Worm (Caenorhabditis elegans) whole organism, L4 larva: ENCODE data around the gene C44F1.1.

Source experiments
- F10B5.3 ChIP-seq: sonication (generic microtip); optimal IDR thresholded peaks from 2 replicates; lab custom pipeline; 2016; ENCODE audit warnings: mild to moderate bottlenecking, missing genetic modification characterization, missing compliant biosample characterization
- F37D6.2 ChIP-seq: sonication (generic microtip); optimal IDR thresholded peaks from 2 replicates; lab custom pipeline; 2016; ENCODE audit warnings: mild to moderate bottlenecking, missing genetic modification characterization, missing compliant biosample characterization
- R02D3.7 ChIP-seq: fragments of 150-350 bp; sonication (generic microtip); optimal IDR thresholded peaks from 3 replicates; lab custom pipeline; 2014; ENCODE audit warnings: missing biosample characterization, missing genetic modification characterization
- T26A8.4 ChIP-seq: fragments of 200-800 bp; sonication (Bioruptor generic); IDR thresholded peaks from 2 replicates; pipeline ENCODE4 v1.3.6; 2022; ENCODE audit warnings: missing genetic modification characterization, missing compliant biosample characterization
- Y48G9A.11 ChIP-seq: fragments of 200-800 bp; sonication (Bioruptor generic); IDR thresholded peaks from 2 replicates; pipeline ENCODE4 v1.3.6; 2022; ENCODE audit warnings: missing genetic modification reagents, missing genetic modification characterization, missing compliant biosample characterization
- aha-1 ChIP-seq: fragments of 150-350 bp; peaks from one replicate; lab custom pipeline; 2014; ENCODE audit warnings: missing biosample characterization, missing genetic modification characterization
- ama-1 ChIP-seq: fragments of 150-350 bp; optimal IDR thresholded peaks from 2 replicates; lab custom pipeline; 2014; ENCODE audit warnings: inconsistent platforms, mixed read lengths
- attf-4 ChIP-seq: sonication (generic microtip); optimal IDR thresholded peaks from 3 replicates; lab custom pipeline; 2017; ENCODE audit warnings: missing biosample characterization, missing genetic modification characterization
- ceh-20 ChIP-seq: fragments of 200-800 bp; sonication (Bioruptor generic); IDR thresholded peaks from 2 replicates; pipeline ENCODE4 v1.3.6; 2022; ENCODE audit warnings: missing genetic modification reagents, missing genetic modification characterization, missing compliant biosample characterization
- ceh-32 ChIP-seq: sonication (generic microtip); optimal IDR thresholded peaks from 2 replicates; lab custom pipeline; 2016; ENCODE audit warnings: mild to moderate bottlenecking, missing genetic modification characterization, missing compliant biosample characterization; ENCODE audit not compliant: poor library complexity
- ctbp-1 ChIP-seq: fragments of 200-800 bp; sonication (Bioruptor generic); IDR thresholded peaks from 2 replicates; pipeline ENCODE4 v1.3.6; 2022; ENCODE audit warnings: missing genetic modification reagents, missing genetic modification characterization, missing compliant biosample characterization
- daf-19 ChIP-seq: fragments of 200-800 bp; sonication (Bioruptor generic); conservative IDR thresholded peaks from 2 replicates; pipeline ENCODE4 v1.3.6; 2022; ENCODE audit warnings: missing genetic modification characterization, missing compliant biosample characterization
- dmd-8 ChIP-seq: fragments of 200-800 bp; sonication (Bioruptor generic); IDR thresholded peaks from 2 replicates; pipeline ENCODE4 v1.3.6; 2022; ENCODE audit warnings: missing genetic modification characterization, missing compliant biosample characterization
- dpl-1 ChIP-seq: fragments of 150-350 bp; optimal IDR thresholded peaks from 2 replicates; lab custom pipeline; 2014; ENCODE audit warnings: missing biosample characterization, missing genetic modification reagents, missing genetic modification characterization
- dve-1 ChIP-seq: sonication (generic microtip); optimal IDR thresholded peaks from 2 replicates; lab custom pipeline; 2017; ENCODE audit warnings: antibody characterized with exemption, mild to moderate bottlenecking, missing genetic modification characterization, missing compliant biosample characterization; ENCODE audit not compliant: insufficient read depth
- hlh-11 ChIP-seq: fragments of 200-800 bp; sonication (Bioruptor generic); optimal IDR thresholded peaks from 2 replicates; lab custom pipeline; 2018; ENCODE audit warnings: mild to moderate bottlenecking, missing genetic modification characterization, missing compliant biosample characterization
- hlh-30 ChIP-seq: sonication (generic microtip); optimal IDR thresholded peaks from 2 replicates; lab custom pipeline; 2017; ENCODE audit warnings: antibody characterized with exemption, mild to moderate bottlenecking, missing genetic modification characterization, missing compliant biosample characterization; ENCODE audit not compliant: insufficient read depth
- lin-38 ChIP-seq: fragments of 200-800 bp; sonication (Bioruptor generic); IDR thresholded peaks from 2 replicates; pipeline ENCODE4 v1.3.6; 2022; ENCODE audit warnings: missing genetic modification reagents, missing genetic modification characterization, missing compliant biosample characterization
- lir-3 ChIP-seq: sonication (generic microtip); optimal IDR thresholded peaks from 2 replicates; lab custom pipeline; 2016; ENCODE audit warnings: mild to moderate bottlenecking, missing genetic modification characterization, missing compliant biosample characterization
- lsy-2 ChIP-seq, 2 experiments: fragments of 150-350 bp in 1 of 2; sonication (generic microtip) in 1 of 2; optimal IDR thresholded peaks; 2 replicates each; lab custom pipeline; 2014 to 2017; ENCODE audit warnings: missing biosample characterization in 2 of 2, missing genetic modification characterization in 2 of 2
- mes-2 ChIP-seq: sonication (generic microtip); optimal IDR thresholded peaks from 2 replicates; lab custom pipeline; 2016; ENCODE audit warnings: missing genotype, mild to moderate bottlenecking, missing genetic modification characterization, missing compliant biosample characterization; ENCODE audit not compliant: poor library complexity, severe bottlenecking
- mxl-3 ChIP-seq: fragments of 200-800 bp; sonication (Bioruptor generic); optimal IDR thresholded peaks from 2 replicates; lab custom pipeline; 2018; ENCODE audit warnings: mild to moderate bottlenecking, missing genetic modification characterization, missing compliant biosample characterization
- nhr-237 ChIP-seq: sonication (generic microtip); optimal IDR thresholded peaks from 2 replicates; lab custom pipeline; 2017; ENCODE audit warnings: missing biosample characterization, missing genetic modification characterization
- nhr-42 ChIP-seq: fragments of 200-800 bp; sonication (Bioruptor generic); IDR thresholded peaks from 2 replicates; pipeline ENCODE4 v1.3.6; 2022; ENCODE audit warnings: missing genetic modification characterization, missing compliant biosample characterization
- nhr-76 ChIP-seq: fragments of 150-350 bp; optimal IDR thresholded peaks from 2 replicates; lab custom pipeline; 2014; ENCODE audit warnings: missing biosample characterization, missing genetic modification characterization
- pha-4 ChIP-seq, 2 experiments: fragments of 150-350 bp in 1 of 2; fragments of 200-800 bp in 1 of 2; sonication (Bioruptor generic) in 1 of 2; IDR thresholded peaks in 1 of 2; optimal IDR thresholded peaks in 1 of 2; 2 replicates each; pipeline versions ENCODE4 v1.3.6 to Lab custom; 2014 to 2022; ENCODE audit warnings: missing genetic modification characterization in 2 of 2, missing genetic modification reagents in 2 of 2, missing biosample characterization in 1 of 2, missing compliant biosample characterization in 1 of 2
- pqm-1 ChIP-seq: sonication (generic microtip); optimal IDR thresholded peaks from 2 replicates; lab custom pipeline; 2017; ENCODE audit warnings: missing biosample characterization, missing genetic modification characterization
- set-16 ChIP-seq: fragments of 200-800 bp; sonication (Bioruptor generic); IDR thresholded peaks from 2 replicates; pipeline ENCODE4 v1.3.6; 2022; ENCODE audit warnings: missing genetic modification reagents, missing genetic modification characterization, missing compliant biosample characterization
- snpc-4 ChIP-seq: fragments of 150-350 bp; optimal IDR thresholded peaks from 2 replicates; lab custom pipeline; 2014; ENCODE audit warnings: missing biosample characterization, missing genetic modification characterization
- unc-62 ChIP-seq, 3 experiments: fragments of 150-350 bp in 1 of 3; sonication (generic microtip); optimal IDR thresholded peaks in 2 of 3; peaks in 1 of 3; 1 replicate in 1 of 3; 2 replicates in 2 of 3; lab custom pipeline; 2014 to 2017; ENCODE audit warnings: missing biosample characterization in 3 of 3, missing genetic modification characterization in 3 of 3, missing genetic modification reagents in 3 of 3, missing genotype in 1 of 3
- vab-7 ChIP-seq: fragments of 200-800 bp; sonication (Bioruptor generic); IDR thresholded peaks from 2 replicates; pipeline ENCODE4 v1.3.6; 2022; ENCODE audit warnings: missing genetic modification reagents, missing genetic modification characterization, missing compliant biosample characterization
- zfp-2 ChIP-seq: sonication (generic microtip); optimal IDR thresholded peaks from 2 replicates; lab custom pipeline; 2016; ENCODE audit warnings: mild to moderate bottlenecking, missing genetic modification characterization, missing compliant biosample characterization

Gene C44F1.1

DNA sequence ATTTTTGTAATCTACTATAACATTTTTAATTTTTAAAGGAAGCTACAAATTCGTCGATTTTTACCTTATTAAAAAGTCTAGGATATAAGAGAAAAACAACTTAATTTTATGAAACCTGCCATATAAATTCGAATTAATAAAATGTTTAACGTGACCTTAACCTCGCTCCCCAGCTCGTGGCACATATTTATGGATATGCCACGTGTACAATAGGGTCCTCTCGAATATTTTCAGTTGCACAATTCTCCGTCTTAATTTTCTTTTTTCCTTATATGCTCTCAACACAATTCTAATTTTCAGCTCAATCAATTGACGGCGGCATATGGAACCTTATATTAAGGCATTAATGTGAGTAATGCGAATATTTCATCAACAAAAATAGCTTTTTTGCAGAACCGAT, 29.1 kb downstream of the C44F1.1 start, which contains the start of gene F34D10.4:
Gene F34D10.4, plus strand, starts transcription at position 301 of the 400 bp plus-strand sequence.
- TF ChIP-seq zfp-2 = no peak
- no peak for TF ChIP-seq hlh-30 (tag; lab: Kevin White, UChicago)
- TF ChIP-seq mxl-3 (GFP tag; lab: Kevin White, UChicago) = no peak
- TF ChIP-seq daf-19 (GFP tag; lab: Robert Waterston, UW) = no peak
- no peak for TF ChIP-seq attf-4 (tag; lab: Kevin White, UChicago)
- no peak for TF ChIP-seq Y48G9A.11 (GFP tag; lab: Robert Waterston, UW)

DNA sequence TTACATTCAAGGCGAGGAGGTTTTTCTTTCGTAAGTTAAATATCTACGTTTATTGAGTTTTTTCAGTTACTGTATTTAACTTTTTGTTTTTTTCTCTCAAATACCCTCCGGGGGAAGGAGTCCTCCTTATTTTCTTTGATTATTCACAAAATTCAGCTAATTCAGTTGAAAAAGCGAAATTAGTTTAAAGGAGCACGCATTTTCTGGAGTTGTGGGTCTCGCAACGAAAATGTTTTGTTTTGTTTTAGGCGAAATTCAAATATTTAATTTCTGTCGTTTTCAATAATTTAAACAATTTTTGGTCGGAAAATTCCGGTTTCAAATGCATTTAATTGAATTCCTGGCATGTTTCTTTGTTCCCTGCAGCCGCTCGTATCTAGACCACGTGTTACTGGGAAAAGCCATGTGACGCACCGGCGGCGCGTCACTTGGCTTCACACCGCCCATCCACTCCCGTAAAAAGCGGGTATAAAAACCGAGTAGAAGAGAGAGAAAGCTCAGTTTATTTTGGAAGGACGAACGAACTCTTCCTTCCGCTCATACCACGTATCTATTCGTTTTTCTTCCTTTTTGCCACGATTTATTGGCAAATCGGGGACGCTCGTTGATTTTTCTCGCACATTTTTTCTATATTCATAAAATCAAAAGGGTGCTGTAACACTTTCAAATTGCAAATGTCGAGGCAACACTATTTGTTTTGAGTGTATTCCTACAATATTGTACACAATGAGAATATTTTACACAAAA, 29.7 kb downstream of the C44F1.1 start:
- TF ChIP-seq aha-1 (peak; percentile 71), ctbp-1 (GFP tag; lab: Robert Waterston, UW) (no peak), hlh-30 (tag; lab: Kevin White, UChicago) (peak; percentile 69), hlh-11 (tag; lab: Kevin White, UChicago) (peak; percentile 42), ama-1 (lab: Kevin White, UChicago) (peak; percentile 76), T26A8.4 (GFP tag; lab: Robert Waterston, UW) (no peak), F10B5.3 (no peak), dve-1 (tag; lab: Kevin White, UChicago) (peak; percentile 33), pha-4 (GFP tag; IDR thresholded peaks at IDR 0.05; lab: Robert Waterston, UW) (no peak), pha-4 (tag; optimal IDR thresholded peaks at IDR 0.05; lab: Kevin White, UChicago) (no peak), F37D6.2 (tag; lab: Kevin White, UChicago) (peak; percentile 1), ceh-20 (GFP tag; lab: Robert Waterston, UW) (no peak), snpc-4 (tag; lab: Kevin White, UChicago) (no peak), nhr-237 (tag; lab: Kevin White, UChicago) (no peak), set-16 (GFP tag; lab: Robert Waterston, UW) (no peak), dmd-8 (GFP tag; lab: Robert Waterston, UW) (no peak), pqm-1 (no peak), lin-38 (no peak), mxl-3 (GFP tag; lab: Kevin White, UChicago) (peak; percentile 38)
- TF ChIP-seq, all 104 proteins: peak for 7

DNA sequence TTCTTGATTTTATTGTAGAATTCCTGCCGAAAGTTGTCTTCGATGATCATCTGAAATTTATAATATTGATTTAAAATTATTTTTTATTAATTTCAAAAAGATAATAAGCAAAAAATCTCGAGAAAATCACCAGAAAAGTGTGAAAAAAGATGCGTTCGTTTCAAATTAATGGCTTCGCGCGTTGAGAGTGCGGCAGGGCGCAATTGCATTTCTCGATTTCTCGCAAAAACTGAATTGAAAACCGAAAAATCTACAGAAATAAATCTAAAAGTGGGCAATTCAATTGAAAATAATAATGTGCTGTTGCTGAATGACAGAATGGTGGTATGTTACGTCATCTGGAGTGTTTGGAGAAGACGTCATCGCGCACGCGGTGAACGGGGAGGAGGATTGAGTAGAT, 30.4 kb downstream of the C44F1.1 start, which contains the start of gene evl-18:
Gene evl-18, minus strand, starts transcription at position 50 of the 400 bp plus-strand sequence.
- TF ChIP-seq dpl-1 (GFP tag; lab: Kevin White, UChicago) = peak; percentile 58
- no peak for TF ChIP-seq unc-62 (GFP tag; optimal IDR thresholded peaks at IDR 0.05 in 1 of 2; lab: Kevin White, UChicago)
- no peak for TF ChIP-seq unc-62 (tag; optimal IDR thresholded peaks at IDR 0.05; lab: Kevin White, UChicago)
- TF ChIP-seq nhr-42 (GFP tag; lab: Robert Waterston, UW) = no peak
- TF ChIP-seq nhr-76 = no peak
- TF ChIP-seq ceh-32 (tag; lab: Kevin White, UChicago) = no peak
- TF ChIP-seq lsy-2 (tag; optimal IDR thresholded peaks at IDR 0.05; lab: Kevin White, UChicago) = peak in 1 of 2 experiments; percentile 33
- TF ChIP-seq vab-7 = no peak
- TF ChIP-seq F37D6.2 (tag; lab: Kevin White, UChicago) = no peak
- no peak for TF ChIP-seq R02D3.7 (tag; lab: Kevin White, UChicago)
- peak; percentile 71 for TF ChIP-seq lin-38
- peak; percentile 15 for TF ChIP-seq mes-2

DNA sequence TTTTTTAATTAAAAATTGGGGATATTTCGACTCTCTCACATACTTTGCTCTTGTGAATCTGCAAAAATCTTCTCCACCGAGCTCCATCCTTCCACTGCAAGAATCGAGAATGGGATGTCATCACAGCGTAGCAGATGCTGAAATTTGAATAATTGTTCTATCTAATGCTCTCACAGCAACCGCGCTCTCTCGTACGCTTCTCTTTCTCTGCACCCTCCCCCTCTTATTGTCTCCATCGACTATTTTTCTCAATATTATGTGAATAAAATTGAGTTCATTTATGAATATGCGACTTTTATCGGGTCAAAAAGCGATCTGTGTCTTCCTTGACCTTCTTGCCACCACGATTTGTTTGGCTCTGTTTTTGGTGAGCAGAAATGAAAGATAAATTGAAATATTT, 31.4 kb downstream of the C44F1.1 start, which contains the start of gene F34D10.3:
Gene F34D10.3, plus strand, starts transcription at position 249 of the 400 bp plus-strand sequence.
- TF ChIP-seq lsy-2 (tag; optimal IDR thresholded peaks at IDR 0.05; lab: Kevin White, UChicago) (peak in 1 of 2 experiments; percentile 32), lir-3 (tag; lab: Kevin White, UChicago) (no peak), mes-2 (peak; percentile 48)
